Worm (Caenorhabditis elegans) whole organism, young adult: ENCODE results near the gene lys-5.

Experiments
- F49E8.2 ChIP-seq: sonication (generic microtip); optimal IDR thresholded peaks from 3 replicates; lab custom pipeline; 2017; ENCODE audit warnings: missing genetic modification characterization, mild to moderate bottlenecking, missing compliant biosample characterization, antibody characterized with exemption, moderate library complexity; ENCODE audit not compliant: insufficient read depth
- Y56A3A.18 ChIP-seq: fragments of 200-800 bp; sonication (Bioruptor generic); IDR thresholded peaks from 2 replicates; pipeline ENCODE4 v1.3.6; 2022; ENCODE audit warnings: missing genetic modification reagents, missing genetic modification characterization, missing compliant biosample characterization
- aptf-2 ChIP-seq: fragments of 200-800 bp; sonication (Bioruptor generic); conservative IDR thresholded peaks from 2 replicates; pipeline ENCODE4 v1.3.6; 2022; ENCODE audit warnings: missing genetic modification reagents, missing genetic modification characterization, missing compliant biosample characterization
- ceh-27 ChIP-seq: fragments of 200-800 bp; sonication (Bioruptor generic); optimal IDR thresholded peaks from 2 replicates; lab custom pipeline; 2018; ENCODE audit warnings: mild to moderate bottlenecking, missing genetic modification characterization, moderate library complexity, missing compliant biosample characterization
- mcd-1 ChIP-seq: fragments of 200-800 bp; sonication (Bioruptor generic); IDR thresholded peaks from 2 replicates; pipeline ENCODE4 v1.3.6; 2022; ENCODE audit warnings: missing genetic modification reagents, missing genetic modification characterization, missing compliant biosample characterization
- sdz-38 ChIP-seq: sonication (generic microtip); optimal IDR thresholded peaks from 2 replicates; lab custom pipeline; 2016; ENCODE audit warnings: missing genotype, missing genetic modification characterization, missing compliant biosample characterization
- unc-62 ChIP-seq: fragments of 150-350 bp; optimal IDR thresholded peaks from 2 replicates; lab custom pipeline; 2014; ENCODE audit warnings: missing biosample characterization, missing genetic modification reagents, missing genetic modification characterization

DNA sequence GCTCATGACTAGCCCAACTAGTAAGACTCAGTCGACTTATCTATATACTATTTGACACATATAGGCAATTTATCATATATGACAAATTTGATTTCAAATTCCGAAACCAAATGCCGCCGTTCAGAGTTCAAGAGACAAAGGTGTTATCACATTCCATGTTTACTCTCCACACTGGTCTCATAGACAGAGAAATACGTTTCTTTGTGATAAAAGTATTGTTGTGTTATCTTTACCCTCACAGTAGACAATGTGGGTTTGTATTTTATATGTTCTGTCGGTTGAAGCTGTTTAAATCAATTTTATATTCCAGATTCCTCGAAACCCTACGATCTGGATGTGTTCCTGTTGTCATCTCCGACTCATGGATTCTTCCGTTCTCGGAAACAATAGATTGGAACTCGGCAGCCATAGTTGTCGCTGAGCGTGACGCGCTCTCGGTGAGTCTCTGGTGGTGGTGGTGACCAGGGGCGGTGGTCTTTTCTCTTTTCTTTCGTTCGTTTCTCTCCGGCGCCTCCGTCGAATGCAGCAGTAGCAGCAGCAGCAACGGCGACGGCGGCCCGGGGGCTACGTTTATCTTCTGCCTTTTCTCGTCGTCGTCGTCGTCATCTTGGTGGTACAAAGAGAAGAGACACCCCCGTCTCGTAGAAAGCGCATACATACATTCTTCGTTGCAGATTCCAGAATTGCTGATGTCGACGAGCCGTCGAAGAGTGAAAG, 42.8 kb downstream of the lys-5 start:
- TF ChIP-seq unc-62 (GFP tag; lab: Kevin White, UChicago) (no peak), sdz-38 (tag; lab: Kevin White, UChicago) (no peak), F49E8.2 (tag; lab: Kevin White, UChicago) (no peak), ceh-27 (GFP tag; lab: Kevin White, UChicago) (no peak), Y56A3A.18 (GFP tag; lab: Robert Waterston, UW) (no peak), mcd-1 (GFP tag; lab: Robert Waterston, UW) (no peak), aptf-2 (GFP tag; lab: Robert Waterston, UW) (no peak)
